Worm (Caenorhabditis elegans) whole organism, L4 larva: ENCODE results near the gene cutl-9.

Source experiments
- T20F7.1 ChIP-seq: fragments of 200-800 bp; sonication (Bioruptor generic); optimal IDR thresholded peaks from 2 replicates; lab custom pipeline; 2018; ENCODE audit warnings: mild to moderate bottlenecking, missing genetic modification characterization, missing compliant biosample characterization
- aha-1 ChIP-seq: fragments of 150-350 bp; peaks from one replicate; lab custom pipeline; 2014; ENCODE audit warnings: missing biosample characterization, missing genetic modification characterization
- lin-13 ChIP-seq: fragments of 150-350 bp; optimal IDR thresholded peaks from 2 replicates; lab custom pipeline; 2014; ENCODE audit warnings: missing biosample characterization, missing genetic modification reagents, missing genetic modification characterization
- nhr-11 ChIP-seq: fragments of 150-350 bp; optimal IDR thresholded peaks from 2 replicates; lab custom pipeline; 2014; ENCODE audit warnings: missing biosample characterization, missing genetic modification characterization
- nhr-25 ChIP-seq: sonication (generic microtip); optimal IDR thresholded peaks from 2 replicates; lab custom pipeline; 2017; ENCODE audit warnings: missing genetic modification characterization, mild to moderate bottlenecking, missing compliant biosample characterization, antibody characterized with exemption, moderate library complexity, borderline replicate concordance; ENCODE audit not compliant: insufficient read depth
- nhr-77 ChIP-seq: fragments of 150-350 bp; optimal IDR thresholded peaks from 2 replicates; lab custom pipeline; 2014; ENCODE audit warnings: missing biosample characterization, missing genetic modification characterization
- unc-39 ChIP-seq: sonication (generic microtip); optimal IDR thresholded peaks from 2 replicates; lab custom pipeline; 2017; ENCODE audit warnings: missing biosample characterization, missing genetic modification characterization
- ztf-11 ChIP-seq: fragments of 150-350 bp; optimal IDR thresholded peaks from 2 replicates; lab custom pipeline; 2014; ENCODE audit warnings: missing biosample characterization, missing genetic modification characterization

DNA sequence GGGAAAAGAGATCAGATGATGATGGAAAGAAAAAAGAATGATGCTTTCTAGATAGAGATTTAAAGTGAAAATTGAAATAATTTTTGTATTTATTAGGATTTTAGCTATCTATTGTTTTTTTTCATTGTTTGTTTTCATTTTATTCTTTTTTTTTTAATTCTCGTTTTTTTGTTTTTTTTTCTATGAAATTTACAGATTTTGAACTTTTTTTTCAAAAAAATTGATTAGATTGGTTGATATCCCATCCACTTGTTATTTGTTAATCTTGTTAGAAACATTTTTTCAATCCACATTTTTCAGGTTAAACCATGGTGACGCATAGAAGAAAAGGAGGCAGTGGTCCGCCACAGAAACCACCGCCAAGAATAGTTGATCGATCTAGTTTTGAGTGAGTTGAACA, 38.0 kb upstream of the cutl-9 start, which contains the start of gene algn-9:
- TF ChIP-seq nhr-11 (tag; lab: Kevin White, UChicago), result no peak
- TF ChIP-seq nhr-77 (tag; lab: Kevin White, UChicago), result no peak
- no peak for TF ChIP-seq T20F7.1 (GFP tag; lab: Kevin White, UChicago)
- TF ChIP-seq ztf-11 (tag; lab: Kevin White, UChicago), result no peak
- no peak for TF ChIP-seq unc-39
- no peak for TF ChIP-seq aha-1
- TF ChIP-seq nhr-25, result no peak
- TF ChIP-seq lin-13 (GFP tag; lab: Kevin White, UChicago), result no peak
